Fruit fly (Drosophila melanogaster) ovary, adult (tissue): ENCODE results near the gene CG31407.
A peak's percentile ranks its signal among the peaks of the same experiment; 100 is the strongest.

Source experiments
- CG17801 ChIP-seq: fragments of 200-800 bp; optimal IDR thresholded peaks from 2 replicates; lab custom pipeline; 2019; ENCODE audit warnings: missing biosample characterization, mild to moderate bottlenecking, missing genetic modification characterization, moderate library complexity; ENCODE audit not compliant: partially characterized antibody

Gene CG31407

DNA sequence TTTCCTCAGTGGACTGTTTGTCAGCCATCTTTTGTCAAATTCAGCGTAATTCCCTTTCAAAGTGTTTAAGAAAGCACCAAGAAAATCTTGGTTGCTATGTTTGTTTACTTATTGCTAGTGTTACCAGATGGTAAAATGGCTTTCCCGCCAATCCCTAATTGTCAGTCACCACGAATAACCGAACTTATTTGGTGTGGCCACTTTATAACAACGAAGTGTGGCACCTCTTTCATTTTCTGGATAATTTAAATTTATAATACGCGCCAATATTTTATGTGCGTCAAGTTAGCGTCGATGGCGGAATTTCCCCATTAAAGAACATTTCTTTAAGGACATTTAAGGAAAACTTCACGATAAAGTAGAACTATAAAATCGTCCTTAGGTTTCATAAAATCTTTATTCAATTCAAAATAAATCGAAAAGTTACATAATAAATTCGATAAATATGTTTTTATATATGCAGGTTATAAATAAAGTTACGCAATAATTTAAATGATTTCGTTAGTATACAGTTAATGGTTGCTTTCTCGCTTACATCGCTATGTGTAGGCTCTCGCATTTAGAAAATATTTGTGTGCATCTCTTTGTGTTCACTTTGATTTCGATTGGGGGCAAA is 23.7 kb downstream of the CG31407 start, which contains the start of gene CG5359:
TSS of gene CG5359 (minus strand) at position 103 of the 616 bp plus-strand sequence.
- no peak for TF ChIP-seq CG17801

DNA sequence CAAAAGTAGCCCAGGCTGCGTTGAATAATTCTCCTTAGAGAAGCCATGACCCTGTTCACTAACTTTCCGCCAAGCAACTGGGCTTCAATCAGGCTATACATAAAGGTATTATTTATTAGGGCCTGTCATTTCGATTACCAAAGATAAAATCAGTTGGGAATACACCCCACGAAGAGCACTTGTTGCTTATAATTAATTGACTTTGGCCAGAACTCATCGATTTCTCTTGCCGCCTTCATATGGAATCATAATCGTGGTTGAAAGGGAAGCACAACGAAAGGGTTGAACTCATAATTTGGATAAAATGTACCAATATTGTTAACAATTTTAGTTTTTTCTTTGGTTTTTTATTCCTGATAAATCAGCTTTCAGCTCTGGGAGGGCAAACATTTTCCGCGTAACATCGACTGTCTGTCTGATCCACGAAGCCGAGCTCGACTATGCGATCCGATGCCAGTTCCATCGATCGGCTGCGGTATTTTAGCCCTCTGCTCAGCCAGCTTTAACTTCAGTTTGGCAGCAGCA is 28.2 kb downstream of the CG31407 start, which contains the start of the genes Gr85a and Spn85F:
TSS of gene Gr85a (minus strand) at position 101 of the 525 bp plus-strand sequence.
TSS of gene Spn85F (plus strand) at position 475 of the 525 bp plus-strand sequence.
- TF ChIP-seq CG17801: no peak

DNA sequence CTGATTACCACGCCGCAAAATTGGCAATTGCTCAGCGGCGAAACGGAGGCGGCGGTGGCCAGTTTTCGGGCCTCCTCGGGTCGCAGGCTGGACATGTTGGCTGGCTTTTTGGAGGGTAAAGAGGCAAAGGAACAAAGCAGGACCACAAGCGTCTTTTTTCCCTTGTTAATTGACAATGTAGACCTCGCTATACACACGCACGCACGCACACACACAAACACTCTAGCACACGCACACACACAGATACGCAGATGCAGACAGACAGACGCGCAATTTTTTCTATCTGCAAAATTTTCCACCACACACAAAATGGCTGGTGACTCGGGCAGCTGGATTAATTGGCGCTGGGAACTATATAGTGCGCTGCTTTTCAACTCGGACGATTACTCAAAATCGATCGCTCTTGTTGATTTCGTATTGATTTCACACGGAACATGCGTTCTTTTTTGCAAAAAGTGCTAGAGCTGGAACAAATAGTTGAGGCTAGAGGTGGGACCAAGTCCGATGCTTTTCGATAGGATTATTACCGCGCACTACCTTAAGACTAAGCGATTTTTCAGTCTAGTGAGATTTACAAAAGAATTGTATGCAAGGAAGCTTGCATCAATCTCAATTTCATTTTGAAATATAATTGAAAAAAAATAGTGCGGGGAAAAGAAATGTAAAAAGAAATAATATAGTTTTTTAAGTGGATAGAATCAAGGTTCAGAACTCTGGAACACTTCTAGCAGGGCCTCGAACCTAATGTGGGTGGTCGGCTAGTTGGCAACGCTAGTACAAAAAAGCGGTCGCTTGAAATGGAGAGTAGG is 39.2 kb downstream of the CG31407 start, which contains the start of gene Art4:
TSS of gene Art4 (minus strand) at position 476 of the 809 bp plus-strand sequence.
- TF ChIP-seq CG17801: peak; percentile 19

DNA sequence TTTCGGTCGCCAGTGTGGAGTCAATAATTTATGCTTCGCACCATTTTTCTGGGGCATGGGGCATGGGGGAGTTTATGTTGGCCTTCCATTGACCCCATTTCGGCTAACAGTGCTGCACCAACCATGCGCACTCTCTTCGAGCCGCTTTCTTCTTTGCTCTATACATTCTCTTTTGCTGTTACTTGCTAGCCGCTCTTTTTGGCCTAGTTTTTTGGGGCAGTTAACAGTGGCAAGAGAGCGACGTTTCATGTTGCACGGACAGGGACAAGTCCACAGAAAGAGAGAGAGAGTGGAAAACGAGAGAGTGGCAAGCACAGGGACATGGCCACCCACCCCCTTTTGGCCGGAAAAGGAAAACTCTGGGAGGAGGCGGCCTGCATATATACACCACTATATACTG is 46.0 kb downstream of the CG31407 start:
- TF ChIP-seq CG17801: no peak

DNA sequence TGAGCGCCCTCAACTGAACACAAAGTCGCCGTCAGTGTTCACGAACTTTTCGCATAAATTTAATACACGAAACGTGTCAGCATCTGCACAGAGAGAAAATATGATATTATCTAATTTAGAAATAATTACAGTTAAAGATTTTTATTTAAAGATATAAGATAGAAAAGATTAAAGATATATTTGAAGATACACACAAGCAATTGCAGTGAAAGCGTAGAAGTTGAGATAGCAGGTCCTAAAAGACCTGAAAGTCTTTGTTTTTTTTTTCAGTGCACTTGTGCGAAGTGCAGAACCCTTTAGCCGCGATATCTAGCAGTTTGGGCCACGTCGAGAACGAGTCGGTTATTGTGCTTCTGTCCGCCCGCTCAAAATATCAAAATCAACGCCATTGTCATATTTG is 47.5 kb downstream of the CG31407 start:
- TF ChIP-seq CG17801: no peak
